Worm (Caenorhabditis elegans): ENCODE measurements around the gene C16C10.2.

DNA sequence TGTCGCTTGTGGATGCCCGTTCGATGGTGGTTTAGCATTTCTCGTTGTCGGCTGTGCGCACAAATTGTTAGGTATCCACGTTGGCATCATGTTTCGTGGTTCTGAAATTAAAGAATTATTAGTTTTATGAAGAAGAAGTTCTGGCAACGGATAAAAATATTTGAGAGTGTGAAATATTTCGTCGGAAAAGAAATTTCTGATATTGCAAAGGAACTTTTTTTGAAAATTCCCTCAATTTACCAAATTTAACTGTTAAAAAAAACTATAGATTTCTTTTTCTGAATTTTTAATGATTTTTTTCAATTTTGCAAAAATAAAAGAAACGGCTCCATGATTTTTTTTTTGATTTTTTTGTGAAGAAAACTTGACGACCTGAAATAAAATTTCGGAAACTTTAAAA lies 49.5 kb upstream of the C16C10.2 start, which contains the start of gene mpk-1:
- TF ChIP-seq rpc-1 (optimal IDR thresholded peaks at IDR 0.05) (no peak), rpc-1 (tag; optimal IDR thresholded peaks at IDR 0.05) (no peak), lin-35 (GFP tag; optimal IDR thresholded peaks at IDR 0.05) (no peak)
